Worm (Caenorhabditis elegans) whole organism, early embryonic: ENCODE results near the gene H28G03.2.

Experiments
- B0310.2 ChIP-seq: sonication (generic microtip); optimal IDR thresholded peaks from 2 replicates; lab custom pipeline; 2016; ENCODE audit warnings: mild to moderate bottlenecking, missing genetic modification characterization, missing compliant biosample characterization
- F13C5.2 ChIP-seq: sonication (generic microtip); optimal IDR thresholded peaks from 2 replicates; lab custom pipeline; 2017; ENCODE audit warnings: mild to moderate bottlenecking, missing genetic modification characterization, inconsistent platforms, missing compliant biosample characterization
- aly-1 ChIP-seq: sonication (generic microtip); optimal IDR thresholded peaks from 2 replicates; lab custom pipeline; 2016; ENCODE audit warnings: missing genetic modification characterization, missing compliant biosample characterization
- ama-1 ChIP-seq: fragments of 150-350 bp; optimal IDR thresholded peaks from 2 replicates; lab custom pipeline; 2014
- ceh-13 ChIP-seq: fragments of 200-800 bp; sonication (Bioruptor generic); optimal IDR thresholded peaks from 2 replicates; lab custom pipeline; 2018; ENCODE audit warnings: mild to moderate bottlenecking, missing genetic modification characterization, missing compliant biosample characterization
- ceh-36 ChIP-seq: sonication (generic microtip); optimal IDR thresholded peaks from 2 replicates; lab custom pipeline; 2016; ENCODE audit warnings: missing genetic modification characterization, inconsistent platforms, missing compliant biosample characterization
- ets-7 ChIP-seq: sonication (generic microtip); optimal IDR thresholded peaks from 2 replicates; lab custom pipeline; 2016; ENCODE audit warnings: missing genotype, missing genetic modification characterization, missing compliant biosample characterization
- flt-1 ChIP-seq: fragments of 200-800 bp; sonication (Bioruptor generic); IDR thresholded peaks from 2 replicates; pipeline ENCODE4 v1.3.6; 2022; ENCODE audit warnings: missing genetic modification characterization, missing compliant biosample characterization
- hmbx-1 ChIP-seq: sonication (generic microtip); optimal IDR thresholded peaks from 2 replicates; lab custom pipeline; 2016; ENCODE audit warnings: mild to moderate bottlenecking, missing genetic modification characterization, missing compliant biosample characterization
- hmg-4 ChIP-seq: fragments of 200-800 bp; sonication (Bioruptor generic); optimal IDR thresholded peaks from 2 replicates; lab custom pipeline; 2018; ENCODE audit warnings: mild to moderate bottlenecking, missing genetic modification characterization, missing compliant biosample characterization
- hnd-1 ChIP-seq: sonication (generic microtip); optimal IDR thresholded peaks from 2 replicates; lab custom pipeline; 2016; ENCODE audit warnings: missing genetic modification characterization, missing compliant biosample characterization
- pes-1 ChIP-seq: fragments of 200-800 bp; sonication (Bioruptor generic); IDR thresholded peaks from 2 replicates; pipeline ENCODE4 v1.3.6; 2022; ENCODE audit warnings: missing genetic modification reagents, missing genetic modification characterization, missing compliant biosample characterization
- scrt-1 ChIP-seq: fragments of 200-800 bp; sonication (Bioruptor generic); IDR thresholded peaks from 2 replicates; pipeline ENCODE4 v1.3.6; 2022; ENCODE audit warnings: missing genetic modification characterization, missing compliant biosample characterization
- sea-1 ChIP-seq: fragments of 200-800 bp; sonication (Bioruptor generic); conservative IDR thresholded peaks from 2 replicates; pipeline ENCODE4 v1.3.6; 2022; ENCODE audit warnings: missing genetic modification characterization, missing compliant biosample characterization
- tbx-11 ChIP-seq: fragments of 200-800 bp; sonication (Bioruptor generic); IDR thresholded peaks from 2 replicates; pipeline ENCODE4 v1.3.6; 2022; ENCODE audit warnings: missing genetic modification characterization, missing compliant biosample characterization
- tbx-37 ChIP-seq: fragments of 200-800 bp; sonication (Bioruptor generic); conservative IDR thresholded peaks from 2 replicates; pipeline ENCODE4 v1.3.6; 2022; ENCODE audit warnings: missing genetic modification reagents, missing genetic modification characterization, missing compliant biosample characterization
- tra-4 ChIP-seq: sonication (generic microtip); optimal IDR thresholded peaks from 2 replicates; lab custom pipeline; 2017; ENCODE audit warnings: missing genetic modification characterization, missing compliant biosample characterization

Gene H28G03.2

ce11 chrX:5208326-5208725, 2.8 kb downstream of the H28G03.2 start:
- no peak for TF ChIP-seq scrt-1

- TF ChIP-seq aly-1 (tag; lab: Kevin White, UChicago) (no peak), hmg-4 (GFP tag; lab: Kevin White, UChicago) (no peak), ceh-36 (tag; lab: Kevin White, UChicago) (no peak), tra-4 (tag; lab: Kevin White, UChicago) (no peak), flt-1 (GFP tag; lab: Robert Waterston, UW) (no peak), ama-1 (lab: Kevin White, UChicago) (no peak), pes-1 (GFP tag; lab: Robert Waterston, UW) (no peak), ceh-13 (GFP tag; lab: Kevin White, UChicago) (no peak), F13C5.2 (no peak), ets-7 (no peak), hnd-1 (tag; lab: Kevin White, UChicago) (no peak), hmbx-1 (tag; lab: Kevin White, UChicago) (no peak)
Observed at ce11 chrX:5208831-5209230, 3.3 kb downstream of the H28G03.2 start.

DNA sequence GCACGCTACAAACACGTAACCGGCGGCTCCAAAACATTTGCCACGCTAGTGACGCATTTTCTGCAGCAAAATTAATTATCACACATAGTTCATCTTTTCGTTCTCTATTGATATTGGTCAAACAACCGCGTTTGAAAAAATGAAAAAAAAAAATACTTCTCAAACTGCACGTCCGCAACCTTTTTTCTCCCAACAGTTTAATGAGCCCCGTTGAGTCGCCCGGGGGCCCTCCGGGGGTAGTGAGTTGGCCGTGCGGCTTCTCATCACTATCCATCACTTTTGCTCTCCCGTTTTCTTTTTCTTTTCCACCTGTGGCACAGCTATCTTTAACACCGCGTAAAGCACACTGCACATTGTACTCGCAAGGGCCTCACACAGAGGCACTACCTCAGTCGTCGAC, 3.9 kb downstream of the H28G03.2 start:
- TF ChIP-seq ama-1 (lab: Kevin White, UChicago) = no peak
- no peak for TF ChIP-seq hmbx-1 (tag; lab: Kevin White, UChicago)
- no peak for TF ChIP-seq ceh-36 (tag; lab: Kevin White, UChicago)
- TF ChIP-seq F13C5.2 = no peak
- no peak for TF ChIP-seq tbx-37 (GFP tag; lab: Robert Waterston, UW)
- TF ChIP-seq flt-1 (GFP tag; lab: Robert Waterston, UW) = no peak

- TF ChIP-seq tbx-37 (GFP tag; lab: Robert Waterston, UW) = no peak
- peak; percentile 33 for TF ChIP-seq hmg-4 (GFP tag; lab: Kevin White, UChicago)
Observed at ce11 chrX:5210524-5210923, 5.0 kb downstream of the H28G03.2 start.

ce11 chrX:5210927-5211655, 5.5 kb downstream of the H28G03.2 start:
- TF ChIP-seq tra-4 (tag; lab: Kevin White, UChicago) (no peak), scrt-1 (no peak), hmbx-1 (tag; lab: Kevin White, UChicago) (no peak), ets-7 (no peak), tbx-11 (GFP tag; lab: Robert Waterston, UW) (no peak), tbx-37 (GFP tag; lab: Robert Waterston, UW) (no peak)

DNA sequence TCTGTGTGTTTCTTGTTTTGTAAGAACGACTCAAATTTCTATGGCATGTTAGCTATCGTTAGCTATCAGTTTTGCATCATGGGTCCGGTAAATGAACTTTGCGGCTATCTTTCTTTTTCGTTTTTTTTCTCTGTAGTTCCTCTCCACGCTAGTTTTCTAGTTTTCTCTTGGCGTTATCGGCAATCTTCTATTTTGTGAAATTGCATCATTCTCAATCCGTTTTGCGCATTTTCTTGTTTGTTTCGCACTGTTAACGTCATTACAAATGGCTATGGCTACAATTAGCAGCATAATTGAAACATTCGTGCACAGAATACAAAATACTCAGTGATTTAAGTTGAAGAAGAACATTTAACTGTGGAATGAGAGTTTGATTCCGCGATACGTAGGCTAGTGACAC, 7.5 kb downstream of the H28G03.2 start:
- no peak for TF ChIP-seq ceh-36 (tag; lab: Kevin White, UChicago)
- no peak for TF ChIP-seq tra-4 (tag; lab: Kevin White, UChicago)
- no peak for TF ChIP-seq hmbx-1 (tag; lab: Kevin White, UChicago)
- no peak for TF ChIP-seq tbx-11 (GFP tag; lab: Robert Waterston, UW)
- no peak for TF ChIP-seq aly-1 (tag; lab: Kevin White, UChicago)
- no peak for TF ChIP-seq sea-1 (GFP tag; lab: Robert Waterston, UW)
- no peak for TF ChIP-seq hnd-1 (tag; lab: Kevin White, UChicago)
- TF ChIP-seq ama-1 (lab: Kevin White, UChicago) = no peak
- no peak for TF ChIP-seq flt-1 (GFP tag; lab: Robert Waterston, UW)
- no peak for TF ChIP-seq F13C5.2

ce11 chrX:5213565-5213964, 8.0 kb downstream of the H28G03.2 start:
- TF ChIP-seq hmg-4 (GFP tag; lab: Kevin White, UChicago) (no peak), ets-7 (no peak), B0310.2 (no peak), hnd-1 (tag; lab: Kevin White, UChicago) (no peak), F13C5.2 (no peak), sea-1 (GFP tag; lab: Robert Waterston, UW) (no peak), ceh-13 (GFP tag; lab: Kevin White, UChicago) (no peak)

DNA sequence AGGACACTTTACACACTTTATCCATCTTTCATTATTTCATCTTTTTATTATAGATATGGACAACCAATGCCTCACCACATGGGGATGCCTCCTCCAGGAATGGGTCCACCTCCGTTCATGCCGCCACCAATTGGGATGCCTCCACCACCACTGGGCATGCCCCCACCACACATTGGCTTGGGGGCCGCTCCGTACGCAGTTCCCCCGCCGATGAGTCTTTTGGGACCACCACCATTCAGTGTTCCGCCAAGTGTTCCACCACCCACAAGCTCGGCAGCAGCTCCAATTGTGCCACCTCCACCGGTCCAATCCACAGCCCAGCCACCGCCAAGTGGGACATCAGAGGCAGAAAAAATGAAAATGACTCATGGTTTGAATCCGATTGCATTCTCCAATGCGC, 9.2 kb downstream of the H28G03.2 start:
- TF ChIP-seq ets-7 = no peak
- TF ChIP-seq aly-1 (tag; lab: Kevin White, UChicago) = peak; percentile 50

DNA sequence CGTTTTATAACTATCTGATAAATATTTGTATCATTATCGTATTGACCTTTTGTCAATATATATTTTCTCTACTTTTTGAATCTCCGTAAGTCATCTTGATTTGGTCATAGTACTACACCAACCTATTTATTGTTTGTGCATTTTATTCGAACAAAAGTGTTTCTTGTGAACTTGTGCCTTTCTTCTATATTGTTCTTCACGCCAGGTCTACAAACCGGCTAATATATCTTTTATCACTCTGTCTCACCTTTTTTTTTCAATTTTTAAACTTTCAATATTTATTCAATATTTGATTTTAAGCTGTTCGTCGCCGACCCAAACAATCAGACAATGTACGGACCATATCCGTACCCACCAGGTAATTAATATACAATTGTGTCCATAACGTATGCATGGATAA, 10.5 kb downstream of the H28G03.2 start, which contains the start of gene hrpa-2:
Gene hrpa-2, plus strand, starts transcription at position 301 of the 400 bp plus-strand sequence.
- TF ChIP-seq ceh-13 (GFP tag; lab: Kevin White, UChicago) = no peak
- TF ChIP-seq hnd-1 (tag; lab: Kevin White, UChicago) = no peak
- no peak for TF ChIP-seq ets-7
